Fruit fly (Drosophila melanogaster) whole organism, embryonic: ENCODE data around the gene CG42727.
A peak's percentile ranks its signal among the peaks of the same experiment; 100 is the strongest.

ENCODE experiments used
- Atf3 ChIP-seq: fragments of 200-800 bp; sonication (Bioruptor generic); optimal IDR thresholded peaks from 3 replicates; lab custom pipeline; 2016; ENCODE audit warnings: missing biosample characterization, missing genetic modification characterization
- Blimp-1 ChIP-seq: fragments of 200-800 bp; sonication (Bioruptor generic); optimal IDR thresholded peaks from 3 replicates; lab custom pipeline; 2018; ENCODE audit warnings: missing biosample characterization, missing genetic modification characterization, mild to moderate bottlenecking, moderate library complexity, missing genetic modification reagents
- CG10366 ChIP-seq: fragments of 200-800 bp; sonication (Bioruptor generic); IDR thresholded peaks from 2 replicates; pipeline ENCODE4 v1.3.6; 2022; ENCODE audit warnings: missing biosample characterization, missing genetic modification characterization
- CG10565 ChIP-seq: fragments of 200-800 bp; sonication (Bioruptor generic); optimal IDR thresholded peaks from 3 replicates; lab custom pipeline; 2016; ENCODE audit warnings: missing biosample characterization, mild to moderate bottlenecking, missing genetic modification characterization
- CG10959 ChIP-seq: fragments of 200-800 bp; sonication (Bioruptor generic); IDR thresholded peaks from 2 replicates; pipeline ENCODE4 v1.3.6; 2022; ENCODE audit warnings: missing biosample characterization, missing genetic modification characterization
- CG11093 ChIP-seq: fragments of 200-800 bp; sonication (Bioruptor generic); IDR thresholded peaks from 3 replicates; pipeline ENCODE4 v1.3.6; 2022; ENCODE audit warnings: missing biosample characterization, missing genetic modification characterization
- CG11456 ChIP-seq: fragments of 200-800 bp; sonication (Bioruptor generic); IDR thresholded peaks from 3 replicates; pipeline ENCODE4 v1.3.6; 2022; ENCODE audit warnings: missing biosample characterization, missing genetic modification characterization
- CG12299 ChIP-seq: fragments of 200-800 bp; sonication (Bioruptor generic); optimal IDR thresholded peaks from 2 replicates; lab custom pipeline; 2018; ENCODE audit warnings: missing biosample characterization, mild to moderate bottlenecking, missing genetic modification characterization
- CG13123 ChIP-seq: fragments of 200-800 bp; sonication (Bioruptor generic); optimal IDR thresholded peaks from 2 replicates; lab custom pipeline; 2016; ENCODE audit warnings: missing biosample characterization, missing genetic modification characterization
- CG14441 ChIP-seq: fragments of 200-800 bp; sonication (Bioruptor generic); IDR thresholded peaks from 2 replicates; pipeline ENCODE4 v1.3.6; 2022; ENCODE audit warnings: missing biosample characterization, missing genetic modification characterization
- CG14667 ChIP-seq: fragments of 200-800 bp; sonication (Bioruptor generic); IDR thresholded peaks from 2 replicates; pipeline ENCODE4 v1.3.6; 2022; ENCODE audit warnings: missing biosample characterization, missing genetic modification characterization
- CG16813 ChIP-seq: fragments of 200-800 bp; sonication (Bioruptor generic); IDR thresholded peaks from 3 replicates; pipeline ENCODE4 v1.3.6; 2022; ENCODE audit warnings: missing biosample characterization, missing genetic modification characterization; ENCODE audit not compliant: partially characterized antibody
- CG31224 ChIP-seq: fragments of 200-800 bp; sonication (Bioruptor generic); IDR thresholded peaks from 2 replicates; pipeline ENCODE4 v1.3.6; 2022; ENCODE audit warnings: missing biosample characterization, missing genetic modification characterization
- CG32532 ChIP-seq: fragments of 200-800 bp; sonication (Bioruptor generic); IDR thresholded peaks from 2 replicates; pipeline ENCODE4 v1.3.6; 2022; ENCODE audit warnings: missing biosample characterization, missing genetic modification characterization
- CG4730 ChIP-seq: fragments of 200-800 bp; sonication (Bioruptor generic); IDR thresholded peaks from 2 replicates; pipeline ENCODE4 v1.3.6; 2022; ENCODE audit warnings: missing biosample characterization, missing genetic modification characterization
- CG9727 ChIP-seq: fragments of 200-800 bp; sonication (Bioruptor generic); optimal IDR thresholded peaks from 3 replicates; lab custom pipeline; 2017; ENCODE audit warnings: missing biosample characterization, mild to moderate bottlenecking, missing genetic modification characterization
- D19A ChIP-seq: fragments of 200-800 bp; optimal IDR thresholded peaks from 3 replicates; lab custom pipeline; 2019; ENCODE audit warnings: missing biosample characterization, mild to moderate bottlenecking, missing genetic modification characterization, moderate library complexity
- Dip2 ChIP-seq: fragments of 200-800 bp; sonication (Bioruptor generic); IDR thresholded peaks from 2 replicates; pipeline ENCODE4 v1.3.6; 2022; ENCODE audit warnings: missing biosample characterization, missing genetic modification characterization
- Dip3 ChIP-seq: fragments of 200-800 bp; sonication (Bioruptor generic); optimal IDR thresholded peaks from 3 replicates; lab custom pipeline; 2016; ENCODE audit warnings: missing biosample characterization, missing genetic modification characterization
- Dref ChIP-seq: fragments of 200-800 bp; sonication (Bioruptor generic); IDR thresholded peaks from 2 replicates; pipeline ENCODE4 v1.3.6; 2022; ENCODE audit warnings: missing biosample characterization, missing genetic modification characterization
- E2f2 ChIP-seq: fragments of 200-800 bp; sonication (Bioruptor generic); IDR thresholded peaks from 2 replicates; pipeline ENCODE4 v1.3.6; 2022; ENCODE audit warnings: missing biosample characterization, missing genetic modification characterization
- Gug ChIP-seq: fragments of 200-800 bp; sonication (Bioruptor generic); IDR thresholded peaks from 4 replicates; pipeline ENCODE4 v1.3.6; 2022; ENCODE audit warnings: missing biosample characterization, missing genetic modification characterization
- H2.0 ChIP-seq: fragments of 200-800 bp; sonication (Bioruptor generic); IDR thresholded peaks from 2 replicates; pipeline ENCODE4 v1.3.6; 2022; ENCODE audit warnings: missing biosample characterization, missing genetic modification characterization
- HLH3B ChIP-seq: fragments of 200-800 bp; sonication (Bioruptor generic); IDR thresholded peaks from 2 replicates; pipeline ENCODE4 v1.3.6; 2022; ENCODE audit warnings: missing biosample characterization, missing genetic modification characterization
- Hr39 ChIP-seq: fragments of >200 bp; optimal IDR thresholded peaks from 2 replicates; lab custom pipeline; 2017
- Pdp1 ChIP-seq, 2 experiments: fragments of 200-800 bp; sonication (Bioruptor generic); optimal IDR thresholded peaks; 3 replicates each; lab custom pipeline; 2016; ENCODE audit warnings: missing biosample characterization in 2 of 2, missing genetic modification characterization in 2 of 2, mild to moderate bottlenecking in 1 of 2, moderate library complexity in 1 of 2
- Ptx1 ChIP-seq: fragments of 200-800 bp; sonication (Bioruptor generic); IDR thresholded peaks from 2 replicates; pipeline ENCODE4 v1.3.6; 2022; ENCODE audit warnings: missing biosample characterization, missing genetic modification characterization
- Rfx ChIP-seq: fragments of 200-800 bp; sonication (Bioruptor generic); IDR thresholded peaks from 2 replicates; pipeline ENCODE4 v1.3.6; 2022; ENCODE audit warnings: missing biosample characterization, missing genetic modification characterization
- Scr ChIP-seq: fragments of 200-800 bp; sonication (Bioruptor generic); IDR thresholded peaks from 2 replicates; pipeline ENCODE4 v1.3.6; 2022; ENCODE audit warnings: missing biosample characterization, missing genetic modification characterization; ENCODE audit not compliant: partially characterized antibody
- Taf1 ChIP-seq: fragments of 200-800 bp; sonication (Bioruptor generic); IDR thresholded peaks from 2 replicates; pipeline ENCODE4 v1.3.6; 2022; ENCODE audit warnings: missing biosample characterization, missing genetic modification characterization
- Xrp1 ChIP-seq: fragments of 200-800 bp; sonication (Bioruptor generic); IDR thresholded peaks from 2 replicates; pipeline ENCODE4 v1.3.6; 2022; ENCODE audit warnings: missing biosample characterization, missing genetic modification characterization
- ap ChIP-seq: fragments of 200-800 bp; sonication (Bioruptor generic); IDR thresholded peaks from 2 replicates; pipeline ENCODE4 v1.3.6; 2022; ENCODE audit warnings: missing biosample characterization, missing genetic modification characterization
- bigmax ChIP-seq: fragments of 200-800 bp; sonication (Bioruptor generic); optimal IDR thresholded peaks from 2 replicates; lab custom pipeline; 2018; ENCODE audit warnings: missing biosample characterization, mild to moderate bottlenecking, missing genetic modification characterization
- chm ChIP-seq: fragments of 200-800 bp; sonication (Bioruptor generic); IDR thresholded peaks from 2 replicates; pipeline ENCODE4 v1.3.6; 2022; ENCODE audit warnings: missing biosample characterization, missing genetic modification characterization
- esg ChIP-seq: fragments of 200-800 bp; sonication (Bioruptor generic); conservative IDR thresholded peaks from 2 replicates; pipeline ENCODE4 v1.3.6; 2022; ENCODE audit warnings: missing biosample characterization, missing genetic modification characterization
- hkb ChIP-seq, 2 experiments: fragments of 200-800 bp in 1 of 2; fragments of >200 bp in 1 of 2; sonication (Bioruptor generic) in 1 of 2; IDR thresholded peaks in 1 of 2; optimal IDR thresholded peaks in 1 of 2; 2 replicates each; pipeline versions ENCODE4 v1.3.6 to Lab custom; 2017 to 2022; ENCODE audit warnings: missing biosample characterization in 1 of 2, missing genetic modification characterization in 1 of 2
- ind ChIP-seq: fragments of 200-800 bp; sonication (Bioruptor generic); optimal IDR thresholded peaks from 3 replicates; lab custom pipeline; 2016; ENCODE audit warnings: missing biosample characterization, missing genetic modification characterization
- jigr1 ChIP-seq: fragments of 200-800 bp; sonication (Bioruptor generic); IDR thresholded peaks from 3 replicates; pipeline ENCODE4 v1.3.6; 2022; ENCODE audit warnings: missing biosample characterization, missing genetic modification characterization
- ken ChIP-seq: fragments of 200-800 bp; sonication (Bioruptor generic); IDR thresholded peaks from 3 replicates; pipeline ENCODE4 v1.3.6; 2022; ENCODE audit warnings: missing biosample characterization, missing genetic modification characterization
- lilli ChIP-seq: fragments of 200-800 bp; sonication (Bioruptor generic); optimal IDR thresholded peaks from 3 replicates; lab custom pipeline; 2016; ENCODE audit warnings: missing biosample characterization, missing genetic modification characterization
- mirr ChIP-seq: fragments of 200-800 bp; sonication (Bioruptor generic); optimal IDR thresholded peaks from 3 replicates; lab custom pipeline; 2018; ENCODE audit warnings: missing biosample characterization, mild to moderate bottlenecking, missing genetic modification characterization
- otp ChIP-seq: fragments of 200-800 bp; sonication (Bioruptor generic); IDR thresholded peaks from 3 replicates; pipeline ENCODE4, ENCODE4 v1.3.6; 2022; ENCODE audit warnings: missing biosample characterization, missing genetic modification characterization
- pan ChIP-seq, 4 experiments: fragments of >200 bp in 3 of 4; fragments of 200-800 bp in 1 of 4; sonication (Bioruptor generic) in 1 of 4; optimal IDR thresholded peaks in 3 of 4; IDR thresholded peaks in 1 of 4; 2 replicates each; pipeline versions ENCODE4 v1.3.6 to Lab custom; 2017 to 2022; ENCODE audit warnings: missing biosample characterization in 2 of 4, missing genetic modification characterization in 2 of 4, mixed read lengths in 1 of 4
- pnt ChIP-seq: fragments of 200-800 bp; sonication (Bioruptor generic); optimal IDR thresholded peaks from 3 replicates; lab custom pipeline; 2016; ENCODE audit warnings: missing biosample characterization, missing genetic modification characterization
- row ChIP-seq: fragments of 200-800 bp; sonication (Bioruptor generic); IDR thresholded peaks from 3 replicates; pipeline ENCODE4 v1.3.6; 2022; ENCODE audit warnings: missing biosample characterization, missing genetic modification characterization
- sd ChIP-seq: fragments of 200-800 bp; sonication (Bioruptor generic); optimal IDR thresholded peaks from 3 replicates; lab custom pipeline; 2018; ENCODE audit warnings: missing biosample characterization, mild to moderate bottlenecking, missing genetic modification characterization, moderate library complexity
- shn ChIP-seq: fragments of 200-800 bp; sonication (Bioruptor generic); optimal IDR thresholded peaks from 3 replicates; lab custom pipeline; 2016; ENCODE audit warnings: missing biosample characterization, missing genetic modification characterization
- slbo ChIP-seq: fragments of 200-800 bp; sonication (Bioruptor generic); IDR thresholded peaks from 2 replicates; pipeline ENCODE4 v1.3.6; 2022; ENCODE audit warnings: missing biosample characterization, missing genetic modification characterization
- slp2 ChIP-seq: fragments of 200-800 bp; sonication (Bioruptor generic); optimal IDR thresholded peaks from 2 replicates; lab custom pipeline; 2016; ENCODE audit warnings: missing biosample characterization, missing genetic modification characterization

The CG42727 gene

dm6 chr3R:15342432-15342925 is 5.4 kb upstream of the CG42727 start (continued):
- no peak for TF ChIP-seq jigr1
- TF ChIP-seq ap: no peak
- TF ChIP-seq Scr (GFP tag; lab: Robert Waterston, UW): peak; percentile 16; the same call in 1 of the 2 replicates
- TF ChIP-seq pnt (GFP tag; lab: Kevin White, UChicago): peak; percentile 10
- TF ChIP-seq H2.0 (GFP tag; lab: Robert Waterston, UW): peak; percentile 7; the same call in 1 of the 2 replicates
- peak; percentile 12; the same call in 1 of the 3 replicates for TF ChIP-seq row (GFP tag; lab: Robert Waterston, UW)
- TF ChIP-seq ken: no peak
- no peak for TF ChIP-seq Dref (GFP tag; lab: Robert Waterston, UW)
- TF ChIP-seq CG10565 (GFP tag; lab: Kevin White, UChicago): no peak
- TF ChIP-seq CG14667 (GFP tag; lab: Robert Waterston, UW): peak; percentile 34; the same call in 1 of the 2 replicates
- TF ChIP-seq CG10366 (GFP tag; lab: Robert Waterston, UW): 0 out of 2 replicates have a peak, but pooled peaks have one; percentile 25
- TF ChIP-seq Rfx: peak; percentile 25; the same call in 1 of the 2 replicates
- peak; percentile 42; the same call in 1 of the 2 replicates for TF ChIP-seq slbo (GFP tag; lab: Robert Waterston, UW)
- peak; percentile 63 for TF ChIP-seq Blimp-1 (GFP tag; lab: Kevin White, UChicago)
- TF ChIP-seq CG11456 (GFP tag; lab: Robert Waterston, UW): peak; percentile 56; the same call in 2 of the 3 replicates
- TF ChIP-seq Hr39 (lab: Kevin White, UChicago): no peak
- TF ChIP-seq Gug: peak; percentile 9; the same call in 2 of the 4 replicates
- TF ChIP-seq lilli (GFP tag; lab: Kevin White, UChicago): no peak
- TF ChIP-seq chm (GFP tag; lab: Robert Waterston, UW): peak; percentile 23; the same call in 1 of the 2 replicates
- no peak for TF ChIP-seq bigmax
- no peak for TF ChIP-seq slp2
- no peak for TF ChIP-seq CG9727 (GFP tag; lab: Kevin White, UChicago)
- peak; percentile 18; the same call in 1 of the 2 replicates for TF ChIP-seq CG32532
- TF ChIP-seq E2f2 (GFP tag; lab: Robert Waterston, UW): peak; percentile 30; the same call in 1 of the 2 replicates
- peak; percentile 34; the same call in 1 of the 2 replicates for TF ChIP-seq esg
- TF ChIP-seq CG11093 (GFP tag; lab: Robert Waterston, UW): 0 out of 3 replicates have a peak, but pooled peaks have one; percentile 9
- TF ChIP-seq Xrp1 (GFP tag; lab: Robert Waterston, UW): 0 out of 2 replicates have a peak, but pooled peaks have one; percentile 32
- TF ChIP-seq Ptx1 (GFP tag; lab: Robert Waterston, UW): 0 out of 2 replicates have a peak, but pooled peaks have one; percentile 6
- 0 out of 3 replicates have a peak, but pooled peaks have one; percentile 21 for TF ChIP-seq CG16813 (GFP tag; lab: Robert Waterston, UW)
- no peak for TF ChIP-seq mirr (GFP tag; lab: Kevin White, UChicago)
- peak in 1 of 2 experiments; percentile 4 for TF ChIP-seq Pdp1 (GFP tag; optimal IDR thresholded peaks at IDR 0.05; lab: Kevin White, UChicago)
- no peak for TF ChIP-seq hkb (optimal IDR thresholded peaks at IDR 0.05; lab: Kevin White, UChicago)
- TF ChIP-seq hkb (GFP tag; IDR thresholded peaks at IDR 0.05; lab: Robert Waterston, UW): 0 out of 2 replicates have a peak, but pooled peaks have one; percentile 23
- no peak for TF ChIP-seq CG13123 (GFP tag; lab: Kevin White, UChicago)
- no peak for TF ChIP-seq shn (GFP tag; lab: Kevin White, UChicago)
- TF ChIP-seq otp (GFP tag; lab: Robert Waterston, UW): no peak
- no peak for TF ChIP-seq pan (optimal IDR thresholded peaks at IDR 0.05; lab: Kevin White, UChicago)
- peak in 1 of 2 experiments; percentile 34 for TF ChIP-seq pan (GFP tag; optimal IDR thresholded peaks at IDR 0.05 in 1 of 2, IDR thresholded peaks at IDR 0.05 in 1 of 2)
- TF ChIP-seq HLH3B (GFP tag; lab: Robert Waterston, UW): 0 out of 2 replicates have a peak, but pooled peaks have one; percentile 22
- TF ChIP-seq ind (GFP tag; lab: Kevin White, UChicago): peak; percentile 14
- peak; percentile 16; the same call in 1 of the 2 replicates for TF ChIP-seq CG31224 (GFP tag; lab: Robert Waterston, UW)
- no peak for TF ChIP-seq sd (tag; lab: Kevin White, UChicago)
- TF ChIP-seq CG12299 (tag; lab: Kevin White, UChicago): no peak
- no peak for TF ChIP-seq D19A
- TF ChIP-seq CG10959 (GFP tag; lab: Robert Waterston, UW): 0 out of 2 replicates have a peak, but pooled peaks have one; percentile 44
- no peak for TF ChIP-seq Dip2 (GFP tag; lab: Robert Waterston, UW)
- no peak for TF ChIP-seq Atf3
- TF ChIP-seq Taf1: no peak
- TF ChIP-seq CG14441 (GFP tag; lab: Robert Waterston, UW): peak; percentile 15; the same call in 1 of the 2 replicates
- no peak for TF ChIP-seq Dip3
- 0 out of 2 replicates have a peak, but pooled peaks have one; percentile 5 for TF ChIP-seq CG4730
